Fruit fly (Drosophila melanogaster): Measurements from ENCODE around the gene CG32022.

DNA sequence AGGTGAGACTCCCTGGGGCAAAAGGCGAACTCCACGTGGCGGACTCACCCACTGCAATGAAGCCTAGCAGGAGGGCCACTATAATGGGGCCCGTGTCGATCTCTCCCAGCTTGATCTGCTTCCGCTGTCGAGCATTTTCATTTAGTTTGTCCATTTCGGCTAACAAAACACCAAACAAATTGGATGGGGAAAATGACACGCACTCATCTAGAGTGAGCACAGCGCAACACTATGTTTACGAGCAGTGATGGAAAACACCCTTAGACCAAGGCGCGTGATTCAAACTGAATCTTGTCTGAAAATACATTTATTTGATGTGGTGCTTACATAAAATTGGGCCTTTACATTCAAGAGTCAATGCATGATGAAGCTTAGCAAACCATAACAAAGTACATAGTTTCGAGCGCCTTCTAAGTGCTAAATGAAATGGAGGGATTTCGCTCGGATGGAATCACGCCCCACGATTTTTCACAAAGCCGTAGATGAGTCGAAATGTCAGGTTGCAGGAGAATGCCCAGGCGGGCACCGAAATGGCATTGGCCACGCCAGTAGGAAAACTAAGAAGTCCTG is 997 bp downstream of the CG32022 start, which contains the start of gene SrpRbeta:
- TF ChIP-seq usp (GFP tag; optimal IDR thresholded peaks at IDR 0.05) = no peak
- TF ChIP-seq CG8478 (optimal IDR thresholded peaks at IDR 0.05) = no peak
- TF ChIP-seq psq (optimal IDR thresholded peaks at IDR 0.05) = no peak
- TF ChIP-seq EcR (GFP tag; optimal IDR thresholded peaks at IDR 0.05) = no peak
- no peak for TF ChIP-seq pan (optimal IDR thresholded peaks at IDR 0.05)
- TF ChIP-seq Dll (optimal IDR thresholded peaks at IDR 0.05) = no peak

Measured in whole organism.